2 worm cellular contexts compared by ENCODE assay signal in genomic region chrX:14566047-14566446, ce11.
A peak's percentile ranks its signal among the peaks of the same experiment; 100 is the strongest.
TF ChIP-seq lines count a peak whose summit lies in the region.

No protein-coding gene starts in this region.

TF ChIP-seq in whole organism, L2 larva, 48 proteins besides CTCF, POLR2A, EP300 and RAD21 (continued from another document):
- peak; percentile 24 for TF ChIP-seq F13H6.1 (tag; optimal IDR thresholded peaks at IDR 0.05; lab: Kevin White, UChicago)
- TF ChIP-seq lin-13 (GFP tag; optimal IDR thresholded peaks at IDR 0.05; lab: Kevin White, UChicago): no peak
- TF ChIP-seq lsy-2 (tag; optimal IDR thresholded peaks at IDR 0.05; lab: Kevin White, UChicago): no peak

TF ChIP-seq in whole organism, L4 larva, 104 proteins besides CTCF, POLR2A, EP300 and RAD21 (continued from another document):
- TF ChIP-seq mxl-2 (GFP tag; conservative IDR thresholded peaks at IDR 0.05; lab: Robert Waterston, UW): no peak
- no peak for TF ChIP-seq F26F4.8 (GFP tag; conservative IDR thresholded peaks at IDR 0.05; lab: Robert Waterston, UW)
- TF ChIP-seq ces-1 (GFP tag; optimal IDR thresholded peaks at IDR 0.05; lab: Kevin White, UChicago): no peak
- no peak for TF ChIP-seq Y105C5A.15 (GFP tag; IDR thresholded peaks at IDR 0.05; lab: Robert Waterston, UW)
- TF ChIP-seq attf-4 (tag; optimal IDR thresholded peaks at IDR 0.05; lab: Kevin White, UChicago): no peak
- TF ChIP-seq hmg-1.1 (GFP tag; IDR thresholded peaks at IDR 0.05; lab: Robert Waterston, UW): 0 out of 2 replicates have a peak, but pooled peaks have one; percentile 22
- no peak for TF ChIP-seq fos-1 (tag; optimal IDR thresholded peaks at IDR 0.05; lab: Kevin White, UChicago)
- TF ChIP-seq unc-130 (GFP tag; optimal IDR thresholded peaks at IDR 0.05; lab: Kevin White, UChicago): no peak
- TF ChIP-seq daf-16 (GFP tag; optimal IDR thresholded peaks at IDR 0.05; lab: Kevin White, UChicago): peak in 1 of 2 experiments; percentile 9
- TF ChIP-seq daf-16 (tag; optimal IDR thresholded peaks at IDR 0.05; lab: Kevin White, UChicago): no peak
- no peak for TF ChIP-seq daf-12 (tag; optimal IDR thresholded peaks at IDR 0.05; lab: Kevin White, UChicago)
- no peak for TF ChIP-seq mxl-3 (GFP tag; optimal IDR thresholded peaks at IDR 0.05; lab: Kevin White, UChicago)
- TF ChIP-seq zfp-3 (GFP tag; conservative IDR thresholded peaks at IDR 0.05; lab: Robert Waterston, UW): no peak
- no peak for TF ChIP-seq cey-2 (tag; optimal IDR thresholded peaks at IDR 0.05; lab: Kevin White, UChicago; ENCODE audit: borderline replicate concordance, insufficient read depth)
- TF ChIP-seq ceh-20 (GFP tag; IDR thresholded peaks at IDR 0.05; lab: Robert Waterston, UW): no peak
- TF ChIP-seq dmd-8 (GFP tag; IDR thresholded peaks at IDR 0.05; lab: Robert Waterston, UW): no peak
- peak; percentile 28; the same call in 1 of the 2 replicates for TF ChIP-seq dmd-6 (GFP tag; IDR thresholded peaks at IDR 0.05; lab: Robert Waterston, UW)
